Worm (Caenorhabditis elegans): ENCODE data around the gene C18D4.3.
A peak's percentile ranks its signal among the peaks of the same experiment; 100 is the strongest.

C18D4.3 gene

DNA sequence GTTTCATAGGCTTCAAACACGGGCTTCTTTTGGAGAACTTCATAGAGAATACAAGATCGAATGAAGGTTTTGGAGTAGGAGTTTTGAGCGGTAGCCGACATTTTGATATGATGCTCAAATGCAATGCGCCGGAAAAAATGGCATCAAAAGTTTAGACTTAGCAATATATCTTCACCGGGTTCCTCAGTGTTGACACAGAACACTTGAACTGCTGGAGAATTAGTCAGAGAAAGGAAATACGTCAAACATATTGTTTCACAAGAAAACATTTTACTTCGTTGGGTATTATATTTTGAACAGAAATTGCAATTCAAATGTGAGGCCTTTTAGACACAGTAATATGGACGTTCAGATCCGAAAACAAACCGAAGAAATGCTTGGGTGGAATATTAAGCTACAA is 25.8 kb upstream of the C18D4.3 start, which contains the start of gene fbxa-174:
Gene fbxa-174 (minus strand): TSS at position 101 of the 400 bp plus-strand sequence.
- TF ChIP-seq unc-98 (GFP tag; IDR thresholded peaks at IDR 0.05), result no peak
- TF ChIP-seq nhr-90 (tag; optimal IDR thresholded peaks at IDR 0.05; ENCODE audit: poor library complexity), result no peak
- TF ChIP-seq lin-39 (tag; optimal IDR thresholded peaks at IDR 0.05), result no peak
- TF ChIP-seq nhr-71 (tag; optimal IDR thresholded peaks at IDR 0.05), result no peak
- TF ChIP-seq unc-62 (GFP tag; optimal IDR thresholded peaks at IDR 0.05), result no peak
- TF ChIP-seq swsn-7 (tag; optimal IDR thresholded peaks at IDR 0.05), result no peak
- no peak for TF ChIP-seq elt-2 (tag; optimal IDR thresholded peaks at IDR 0.05)

DNA sequence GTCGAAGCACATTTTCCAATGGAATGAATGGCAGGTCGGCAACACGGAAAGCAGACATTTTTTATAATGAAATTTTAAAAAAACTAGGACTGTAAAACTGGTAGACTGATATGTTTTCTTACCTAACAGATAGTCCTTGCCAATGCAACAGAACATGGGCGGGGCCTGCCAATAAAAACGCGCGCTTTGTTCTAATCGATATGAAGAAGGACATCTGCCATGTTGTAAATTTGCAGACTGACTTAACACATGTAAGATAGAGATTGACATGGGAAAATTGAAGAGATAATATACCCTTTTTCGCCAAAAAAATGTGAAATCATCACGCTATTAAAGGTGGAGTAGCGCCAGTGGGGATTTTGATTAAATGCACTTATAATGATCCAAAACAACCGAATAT is 20.2 kb upstream of the C18D4.3 start, which contains the start of gene C38D9.8:
Gene C38D9.8 (minus strand): TSS at position 101 of the 400 bp plus-strand sequence.
- TF ChIP-seq unc-98 (GFP tag; IDR thresholded peaks at IDR 0.05), result no peak

DNA sequence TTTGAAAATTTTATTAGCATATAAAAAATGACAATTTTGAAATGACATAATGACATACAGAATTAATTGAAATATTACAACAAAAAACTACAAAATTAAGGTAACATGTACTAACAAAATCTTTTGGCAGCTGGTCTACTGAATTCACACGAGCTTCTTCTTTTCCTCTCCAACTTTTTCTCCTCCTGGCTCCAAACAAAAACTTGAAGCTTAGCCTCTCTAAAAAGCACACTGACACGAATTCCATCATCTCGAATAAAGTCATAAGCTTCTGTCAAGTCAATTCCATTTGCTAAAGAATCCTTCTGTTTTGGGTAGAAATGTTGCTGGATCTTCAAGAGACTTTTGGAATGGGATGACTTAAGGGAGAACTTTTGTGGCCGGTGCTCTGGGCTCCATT is 18.8 kb upstream of the C18D4.3 start:
- TF ChIP-seq fos-1 (tag; optimal IDR thresholded peaks at IDR 0.05) (no peak), skn-1 (tag; optimal IDR thresholded peaks at IDR 0.05) (no peak), blmp-1 (tag; optimal IDR thresholded peaks at IDR 0.05) (no peak), elt-2 (tag; optimal IDR thresholded peaks at IDR 0.05) (no peak), jun-1 (tag; optimal IDR thresholded peaks at IDR 0.05) (no peak), F16B12.6 (tag; optimal IDR thresholded peaks at IDR 0.05) (no peak), mab-9 (GFP tag; IDR thresholded peaks at IDR 0.05) (no peak), tlp-1 (tag; optimal IDR thresholded peaks at IDR 0.05) (no peak), C16A3.4 (tag; optimal IDR thresholded peaks at IDR 0.05) (no peak), dsc-1 (tag; optimal IDR thresholded peaks at IDR 0.05) (no peak), lir-3 (tag; optimal IDR thresholded peaks at IDR 0.05; ENCODE audit: poor library complexity) (no peak), mdl-1 (tag; optimal IDR thresholded peaks at IDR 0.05) (no peak)

DNA sequence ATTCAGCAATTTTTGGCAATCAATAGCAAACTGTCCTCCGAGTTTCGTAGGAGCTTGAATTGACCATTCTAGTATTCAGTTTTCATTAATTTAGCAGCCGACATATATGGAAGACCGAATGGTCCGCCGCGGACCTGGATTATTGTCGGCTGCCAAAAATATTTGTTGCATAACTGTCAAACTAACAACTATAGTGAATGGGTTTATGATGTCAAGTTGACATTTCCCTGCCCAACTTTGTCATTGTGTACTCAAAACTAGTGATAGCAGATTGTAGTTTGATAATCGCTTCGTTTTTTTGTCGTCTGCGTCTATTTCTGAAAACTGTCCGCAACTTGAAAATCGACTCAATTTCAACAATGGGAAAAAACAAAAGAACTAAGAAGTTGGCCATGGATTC is 16.8 kb upstream of the C18D4.3 start, which contains the start of gene fbxa-176:
Gene fbxa-176 (plus strand): TSS at position 314 of the 400 bp plus-strand sequence.
- TF ChIP-seq efl-1 (optimal IDR thresholded peaks at IDR 0.05) (no peak), efl-1 (GFP tag; optimal IDR thresholded peaks at IDR 0.05 in 1 of 2) (peak in 1 of 2 experiments; percentile 66), lin-35 (GFP tag; optimal IDR thresholded peaks at IDR 0.05) (peak in 1 of 2 experiments; percentile 10), ets-5 (GFP tag; IDR thresholded peaks at IDR 0.05) (no peak)

DNA sequence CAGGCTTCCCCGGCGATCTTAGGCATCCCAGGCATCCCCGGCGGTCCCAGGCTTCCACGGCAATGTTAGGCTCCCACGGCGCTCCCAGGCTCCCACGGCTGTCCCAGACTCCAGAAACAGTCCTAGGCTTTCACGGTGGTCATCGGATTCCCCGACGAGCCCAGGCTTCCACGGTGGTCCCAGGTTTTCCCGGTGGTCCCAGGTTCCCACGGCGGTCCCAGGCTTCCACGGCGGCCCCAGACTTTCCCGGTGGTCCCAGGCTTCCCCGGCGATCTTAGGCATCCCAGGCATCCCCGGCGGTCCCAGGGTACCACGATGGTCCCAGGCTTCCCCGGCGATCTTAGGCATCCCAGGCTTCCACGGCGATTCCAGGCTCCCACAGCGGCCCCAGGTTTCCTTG is 16.0 kb upstream of the C18D4.3 start:
- TF ChIP-seq pqm-1 (tag; optimal IDR thresholded peaks at IDR 0.05), result no peak
- no peak for TF ChIP-seq ceh-82 (tag; optimal IDR thresholded peaks at IDR 0.05)
- no peak for TF ChIP-seq nhr-47 (tag; optimal IDR thresholded peaks at IDR 0.05)
- TF ChIP-seq elt-3 (tag; optimal IDR thresholded peaks at IDR 0.05), result no peak
- TF ChIP-seq nhr-237 (tag; optimal IDR thresholded peaks at IDR 0.05), result no peak
- TF ChIP-seq ztf-4 (tag; optimal IDR thresholded peaks at IDR 0.05), result no peak
- no peak for TF ChIP-seq aha-1 (tag; optimal IDR thresholded peaks at IDR 0.05)
- no peak for TF ChIP-seq unc-30 (tag; optimal IDR thresholded peaks at IDR 0.05)
- TF ChIP-seq nhr-77 (tag; optimal IDR thresholded peaks at IDR 0.05), result no peak
- TF ChIP-seq irx-1 (tag; optimal IDR thresholded peaks at IDR 0.05), result no peak
- no peak for TF ChIP-seq sox-4 (tag; optimal IDR thresholded peaks at IDR 0.05)

DNA sequence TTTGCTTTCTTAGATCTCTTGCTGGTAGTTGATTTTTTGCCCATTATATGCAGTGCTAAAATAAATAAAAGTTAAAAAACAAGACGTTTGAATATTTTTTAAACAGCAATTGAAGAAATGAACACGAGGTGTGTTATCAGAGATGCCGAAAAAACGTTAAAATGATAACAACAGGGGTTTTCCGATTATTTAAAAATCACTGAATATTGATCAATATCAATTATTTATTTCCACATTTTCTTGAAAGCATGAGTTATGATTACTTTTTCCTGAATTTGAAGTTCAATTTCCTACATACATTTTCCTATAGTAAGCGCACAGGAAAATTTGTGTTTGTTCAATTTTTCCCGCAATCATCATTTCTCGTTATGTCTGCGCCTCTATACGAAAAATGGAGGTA is 14.3 kb upstream of the C18D4.3 start:
- peak; percentile 36 for TF ChIP-seq elt-2 (tag; optimal IDR thresholded peaks at IDR 0.05)
- no peak for TF ChIP-seq ceh-8 (GFP tag; optimal IDR thresholded peaks at IDR 0.05)

Measured in whole organism, L1 larva.